Worm (Caenorhabditis elegans) whole organism, L1 larva: ENCODE results near the gene ZK1307.7.

ENCODE experiments used
- C16A3.4 ChIP-seq: fragments of 150-350 bp; optimal IDR thresholded peaks from 2 replicates; lab custom pipeline; 2014; ENCODE audit warnings: missing biosample characterization, missing genetic modification characterization
- C34B4.2 ChIP-seq: sonication (generic microtip); optimal IDR thresholded peaks from 2 replicates; lab custom pipeline; 2017; ENCODE audit warnings: mild to moderate bottlenecking, missing genetic modification characterization, missing compliant biosample characterization
- F16B12.6 ChIP-seq: fragments of 150-350 bp; optimal IDR thresholded peaks from 2 replicates; lab custom pipeline; 2014; ENCODE audit warnings: missing biosample characterization, missing genetic modification characterization
- Y116A8C.19 ChIP-seq: sonication (generic microtip); optimal IDR thresholded peaks from 2 replicates; lab custom pipeline; 2016; ENCODE audit warnings: missing compliant biosample characterization, missing genetic modification characterization, borderline replicate concordance
- alr-1 ChIP-seq: fragments of 200-800 bp; sonication (Bioruptor generic); optimal IDR thresholded peaks from 2 replicates; lab custom pipeline; 2018; ENCODE audit warnings: borderline replicate concordance, mild to moderate bottlenecking, missing genetic modification characterization, missing compliant biosample characterization
- ama-1 ChIP-seq: fragments of 150-350 bp; optimal IDR thresholded peaks from 2 replicates; lab custom pipeline; 2014
- blmp-1 ChIP-seq: fragments of 150-350 bp; optimal IDR thresholded peaks from 2 replicates; lab custom pipeline; 2014; ENCODE audit warnings: missing biosample characterization, missing genetic modification characterization
- ceh-63 ChIP-seq: fragments of 200-800 bp; sonication (Bioruptor generic); optimal IDR thresholded peaks from 2 replicates; lab custom pipeline; 2018; ENCODE audit warnings: mild to moderate bottlenecking, missing genetic modification characterization, missing compliant biosample characterization
- ceh-8 ChIP-seq: fragments of 200-800 bp; sonication (Bioruptor generic); optimal IDR thresholded peaks from 2 replicates; lab custom pipeline; 2018; ENCODE audit warnings: mild to moderate bottlenecking, missing genetic modification characterization, moderate library complexity, missing compliant biosample characterization
- ceh-82 ChIP-seq, 3 experiments: fragments of 150-350 bp in 1 of 3; sonication (generic microtip) in 2 of 3; optimal IDR thresholded peaks; 2 replicates each; lab custom pipeline; 2014 to 2017; ENCODE audit warnings: missing biosample characterization in 3 of 3, missing genetic modification characterization in 3 of 3
- ceh-88 ChIP-seq: fragments of 200-800 bp; sonication (Bioruptor generic); IDR thresholded peaks from 2 replicates; pipeline ENCODE4 v1.3.6; 2022; ENCODE audit warnings: missing genetic modification characterization, missing compliant biosample characterization
- ceh-90 ChIP-seq: sonication (generic microtip); optimal IDR thresholded peaks from 2 replicates; lab custom pipeline; 2016; ENCODE audit warnings: missing genetic modification characterization, missing compliant biosample characterization
- ces-1 ChIP-seq: fragments of 150-350 bp; optimal IDR thresholded peaks from 2 replicates; lab custom pipeline; 2014; ENCODE audit warnings: missing biosample characterization, missing genetic modification reagents, missing genetic modification characterization
- dsc-1 ChIP-seq: sonication (generic microtip); optimal IDR thresholded peaks from 2 replicates; lab custom pipeline; 2016; ENCODE audit warnings: mild to moderate bottlenecking, missing genetic modification characterization, missing compliant biosample characterization
- efl-3 ChIP-seq: fragments of 200-800 bp; sonication (Bioruptor generic); optimal IDR thresholded peaks from 2 replicates; lab custom pipeline; 2018; ENCODE audit warnings: mild to moderate bottlenecking, missing genetic modification characterization, missing compliant biosample characterization
- egl-27 ChIP-seq, 2 experiments: fragments of 150-350 bp in 1 of 2; sonication (generic microtip); optimal IDR thresholded peaks; 3 replicates each; lab custom pipeline; 2017 to 2018; ENCODE audit warnings: missing biosample characterization in 2 of 2, missing genetic modification characterization in 2 of 2, missing genetic modification reagents in 2 of 2
- elt-2 ChIP-seq: sonication (generic microtip); optimal IDR thresholded peaks from 2 replicates; lab custom pipeline; 2016; ENCODE audit warnings: missing genetic modification characterization, mild to moderate bottlenecking, inconsistent platforms, missing compliant biosample characterization, missing genetic modification reagents
- ets-5 ChIP-seq: fragments of 200-800 bp; sonication (Bioruptor generic); IDR thresholded peaks from 2 replicates; pipeline ENCODE4 v1.3.6; 2022; ENCODE audit warnings: missing genetic modification characterization, missing compliant biosample characterization
- fkh-10 ChIP-seq: sonication (generic microtip); optimal IDR thresholded peaks from 2 replicates; lab custom pipeline; 2017; ENCODE audit warnings: missing biosample characterization, missing genetic modification reagents, missing genetic modification characterization
- fkh-4 ChIP-seq: sonication (generic microtip); optimal IDR thresholded peaks from 2 replicates; lab custom pipeline; 2016; ENCODE audit warnings: missing compliant biosample characterization, missing genetic modification characterization, borderline replicate concordance
- fkh-8 ChIP-seq: sonication (generic microtip); optimal IDR thresholded peaks from 2 replicates; lab custom pipeline; 2016; ENCODE audit warnings: mild to moderate bottlenecking, missing genetic modification characterization, missing compliant biosample characterization
- fos-1 ChIP-seq: fragments of 150-350 bp; optimal IDR thresholded peaks from 2 replicates; lab custom pipeline; 2014; ENCODE audit warnings: missing biosample characterization, missing genetic modification characterization
- grh-1 ChIP-seq: fragments of 200-800 bp; sonication (Bioruptor generic); IDR thresholded peaks from 2 replicates; pipeline ENCODE4 v1.3.6; 2022; ENCODE audit warnings: missing genetic modification reagents, missing genetic modification characterization, missing compliant biosample characterization
- hlh-4 ChIP-seq: sonication (generic microtip); optimal IDR thresholded peaks from 2 replicates; lab custom pipeline; 2016; ENCODE audit warnings: mild to moderate bottlenecking, missing genetic modification characterization, missing compliant biosample characterization
- hpl-2 ChIP-seq: fragments of 150-350 bp; optimal IDR thresholded peaks from 2 replicates; lab custom pipeline; 2014; ENCODE audit warnings: missing biosample characterization, missing genetic modification reagents, missing genetic modification characterization
- lin-14 ChIP-seq: fragments of 200-800 bp; sonication (Bioruptor generic); optimal IDR thresholded peaks from 2 replicates; lab custom pipeline; 2018; ENCODE audit warnings: mild to moderate bottlenecking, missing genetic modification characterization, moderate library complexity, missing compliant biosample characterization
- lin-35 ChIP-seq, 2 experiments: fragments of 150-350 bp; optimal IDR thresholded peaks; 2 replicates each; lab custom pipeline; 2014; ENCODE audit warnings: missing biosample characterization in 2 of 2, missing genetic modification characterization in 2 of 2, missing genetic modification reagents in 2 of 2
- lin-39 ChIP-seq: fragments of 150-350 bp; optimal IDR thresholded peaks from 2 replicates; lab custom pipeline; 2014; ENCODE audit warnings: missing biosample characterization, missing genetic modification reagents, missing genetic modification characterization
- lir-3 ChIP-seq: sonication (generic microtip); optimal IDR thresholded peaks from 2 replicates; lab custom pipeline; 2016; ENCODE audit warnings: mild to moderate bottlenecking, missing genetic modification characterization, moderate library complexity, missing compliant biosample characterization; ENCODE audit not compliant: poor library complexity
- mab-9 ChIP-seq: fragments of 200-800 bp; sonication (Bioruptor generic); IDR thresholded peaks from 2 replicates; pipeline ENCODE4 v1.3.6; 2022; ENCODE audit warnings: missing genetic modification reagents, missing genetic modification characterization, missing compliant biosample characterization
- mdl-1 ChIP-seq, 2 experiments: fragments of 150-350 bp; optimal IDR thresholded peaks; 2 replicates each; lab custom pipeline; 2014 to 2017; ENCODE audit warnings: missing biosample characterization in 2 of 2, missing genetic modification characterization in 2 of 2, inconsistent platforms in 1 of 2
- mep-1 ChIP-seq: fragments of 150-350 bp; optimal IDR thresholded peaks from 2 replicates; lab custom pipeline; 2014; ENCODE audit warnings: missing biosample characterization, missing genetic modification characterization
- nhr-11 ChIP-seq: fragments of 150-350 bp; optimal IDR thresholded peaks from 2 replicates; lab custom pipeline; 2014; ENCODE audit warnings: missing biosample characterization, missing genetic modification characterization
- nhr-12 ChIP-seq: sonication (generic microtip); optimal IDR thresholded peaks from 2 replicates; lab custom pipeline; 2017; ENCODE audit warnings: missing biosample characterization, missing genetic modification characterization
- nhr-237 ChIP-seq: fragments of 150-350 bp; optimal IDR thresholded peaks from 2 replicates; lab custom pipeline; 2014; ENCODE audit warnings: missing biosample characterization, missing genetic modification characterization
- nhr-47 ChIP-seq: sonication (generic microtip); optimal IDR thresholded peaks from 2 replicates; lab custom pipeline; 2016; ENCODE audit warnings: mild to moderate bottlenecking, missing genetic modification characterization, moderate library complexity, missing compliant biosample characterization
- nhr-71 ChIP-seq: sonication (generic microtip); optimal IDR thresholded peaks from 2 replicates; lab custom pipeline; 2016; ENCODE audit warnings: mild to moderate bottlenecking, missing genetic modification characterization, moderate library complexity, missing compliant biosample characterization
- nhr-76 ChIP-seq: sonication (generic microtip); optimal IDR thresholded peaks from 2 replicates; lab custom pipeline; 2017; ENCODE audit warnings: missing biosample characterization, missing genetic modification characterization
- nhr-77 ChIP-seq: fragments of 150-350 bp; optimal IDR thresholded peaks from 2 replicates; lab custom pipeline; 2014; ENCODE audit warnings: missing biosample characterization, missing genetic modification characterization
- nhr-85 ChIP-seq: sonication (generic microtip); peaks from one replicate; lab custom pipeline; 2016; ENCODE audit warnings: missing genetic modification characterization, inconsistent platforms, missing compliant biosample characterization
- pag-3 ChIP-seq: sonication (generic microtip); optimal IDR thresholded peaks from 2 replicates; lab custom pipeline; 2017; ENCODE audit warnings: missing genetic modification characterization, mild to moderate bottlenecking, missing compliant biosample characterization, antibody characterized with exemption, borderline replicate concordance; ENCODE audit not compliant: insufficient read depth
- pqm-1 ChIP-seq: sonication (generic microtip); optimal IDR thresholded peaks from 3 replicates; lab custom pipeline; 2017; ENCODE audit warnings: missing biosample characterization, missing genetic modification characterization
- skn-1 ChIP-seq: fragments of 150-350 bp; optimal IDR thresholded peaks from 2 replicates; lab custom pipeline; 2014; ENCODE audit warnings: missing biosample characterization, missing genetic modification characterization
- snpc-4 ChIP-seq: fragments of 150-350 bp; optimal IDR thresholded peaks from 2 replicates; lab custom pipeline; 2014; ENCODE audit warnings: missing biosample characterization, missing genetic modification characterization
- sox-4 ChIP-seq: sonication (generic microtip); optimal IDR thresholded peaks from 2 replicates; lab custom pipeline; 2016; ENCODE audit warnings: missing genetic modification characterization, missing compliant biosample characterization
- sptf-1 ChIP-seq: fragments of 150-350 bp; optimal IDR thresholded peaks from 2 replicates; lab custom pipeline; 2014; ENCODE audit warnings: missing biosample characterization, missing genetic modification characterization
- sup-37 ChIP-seq: fragments of 200-800 bp; sonication (Bioruptor generic); optimal IDR thresholded peaks from 2 replicates; lab custom pipeline; 2018; ENCODE audit warnings: mild to moderate bottlenecking, missing genetic modification characterization, missing compliant biosample characterization
- tlp-1 ChIP-seq: fragments of 150-350 bp; optimal IDR thresholded peaks from 2 replicates; lab custom pipeline; 2014; ENCODE audit warnings: missing biosample characterization, missing genetic modification characterization
- vab-15 ChIP-seq: sonication (generic microtip); optimal IDR thresholded peaks from 2 replicates; lab custom pipeline; 2017; ENCODE audit warnings: missing genotype, mild to moderate bottlenecking, missing genetic modification characterization, missing compliant biosample characterization
- ztf-11 ChIP-seq, 2 experiments: sonication (generic microtip); optimal IDR thresholded peaks; 2 replicates each; lab custom pipeline; 2016 to 2017; ENCODE audit warnings: missing genetic modification characterization in 2 of 2, missing biosample characterization in 1 of 2, missing compliant biosample characterization in 1 of 2

The ZK1307.7 gene

DNA sequence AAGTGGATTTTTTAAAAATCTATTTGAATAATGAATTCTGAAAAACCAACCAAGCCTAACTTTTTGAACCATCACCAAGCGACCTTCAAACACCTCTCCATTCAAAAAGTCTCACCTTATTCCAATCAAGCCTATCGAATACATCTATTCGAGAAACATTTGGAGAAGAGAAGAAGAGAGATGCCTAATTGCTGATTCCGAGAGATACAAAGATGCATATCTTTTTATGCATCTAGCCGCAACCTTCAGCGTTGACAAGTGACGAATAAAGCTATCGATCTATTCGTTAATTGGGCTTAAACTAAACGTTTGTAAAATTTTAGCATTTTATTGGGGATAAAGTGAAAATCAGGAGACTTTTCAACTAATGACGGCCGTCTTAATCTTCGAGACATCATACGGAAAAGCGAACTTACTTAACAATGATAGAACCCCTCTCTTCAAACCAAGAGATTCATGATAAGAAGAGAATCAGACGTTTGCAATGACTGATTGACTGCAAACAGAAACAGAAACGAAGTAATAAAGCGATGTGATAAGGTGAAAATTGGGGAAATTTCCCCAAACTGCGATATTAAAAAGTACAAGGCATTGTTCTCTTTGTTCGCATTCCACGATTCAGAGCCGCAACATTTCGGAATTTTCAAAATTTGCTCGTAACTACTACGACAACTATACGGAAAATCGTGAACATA is 8.7 kb downstream of the ZK1307.7 start (continued):
- TF ChIP-seq nhr-76 (tag; lab: Kevin White, UChicago) (no peak), nhr-11 (tag; lab: Kevin White, UChicago) (no peak), ceh-90 (tag; lab: Kevin White, UChicago) (no peak), nhr-12 (tag; lab: Kevin White, UChicago) (no peak), egl-27 (tag; optimal IDR thresholded peaks at IDR 0.05; lab: Kevin White, UChicago) (no peak), ceh-8 (GFP tag; lab: Kevin White, UChicago) (no peak), Y116A8C.19 (tag; lab: Kevin White, UChicago) (no peak), sup-37 (no peak), blmp-1 (peak; percentile 56), nhr-237 (tag; lab: Kevin White, UChicago) (no peak), ets-5 (GFP tag; lab: Robert Waterston, UW) (no peak), lin-39 (tag; lab: Kevin White, UChicago) (no peak), dsc-1 (tag; lab: Kevin White, UChicago) (no peak), ceh-63 (GFP tag; lab: Kevin White, UChicago) (no peak), snpc-4 (tag; lab: Kevin White, UChicago) (no peak), vab-15 (tag; lab: Kevin White, UChicago) (no peak), skn-1 (no peak), ama-1 (lab: Kevin White, UChicago) (no peak), lin-35 (GFP tag; optimal IDR thresholded peaks at IDR 0.05; lab: Kevin White, UChicago) (no peak), tlp-1 (no peak), ces-1 (GFP tag; lab: Kevin White, UChicago) (no peak), ceh-82 (tag; optimal IDR thresholded peaks at IDR 0.05; lab: Kevin White, UChicago) (no peak), sox-4 (tag; lab: Kevin White, UChicago) (no peak), lir-3 (tag; lab: Kevin White, UChicago) (no peak)
- TF ChIP-seq, all 84 proteins: peak for 6

DNA sequence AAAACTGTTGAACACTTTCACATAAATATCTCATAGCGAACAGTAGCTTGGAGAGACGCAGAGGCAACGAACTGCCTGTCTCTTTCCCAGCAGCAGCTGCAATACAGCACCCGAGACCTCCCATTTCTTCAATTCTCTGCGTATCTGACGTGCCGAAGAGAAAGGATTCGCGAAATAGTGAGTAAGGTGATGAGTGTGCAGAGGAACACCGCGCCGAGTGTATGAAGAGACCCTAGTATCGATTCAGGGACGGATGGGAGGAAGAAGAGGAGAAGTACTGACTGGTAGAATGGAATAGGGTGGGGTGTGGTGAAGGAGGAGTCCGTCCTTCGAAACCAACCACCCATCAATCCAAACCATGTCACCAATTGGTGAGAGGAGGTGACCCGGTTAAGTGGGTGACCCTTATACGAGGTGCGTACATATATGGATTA is 9.7 kb downstream of the ZK1307.7 start:
- TF ChIP-seq mep-1 (tag; lab: Kevin White, UChicago), result peak; percentile 90
- TF ChIP-seq ztf-11 (tag; optimal IDR thresholded peaks at IDR 0.05; lab: Kevin White, UChicago), result peak in 1 of 2 experiments; percentile 73
- TF ChIP-seq pqm-1, result no peak
- no peak for TF ChIP-seq alr-1 (tag; lab: Kevin White, UChicago)
- TF ChIP-seq pag-3, result peak; percentile 24
- TF ChIP-seq grh-1, result no peak
- peak; percentile 15 for TF ChIP-seq C16A3.4 (tag; lab: Kevin White, UChicago)
- no peak for TF ChIP-seq sptf-1 (tag; lab: Kevin White, UChicago)
- no peak for TF ChIP-seq fkh-10
- TF ChIP-seq fos-1 (tag; lab: Kevin White, UChicago), result peak; percentile 53
- TF ChIP-seq fkh-4 (tag; lab: Kevin White, UChicago), result no peak
- TF ChIP-seq elt-2 (tag; lab: Kevin White, UChicago), result peak; percentile 11
- peak; percentile 60 for TF ChIP-seq nhr-47 (tag; lab: Kevin White, UChicago)
- no peak for TF ChIP-seq tlp-1
- no peak for TF ChIP-seq mab-9 (GFP tag; lab: Robert Waterston, UW)
- no peak for TF ChIP-seq hpl-2 (GFP tag; lab: Kevin White, UChicago)
- peak; percentile 90 for TF ChIP-seq nhr-85 (tag; lab: Kevin White, UChicago)
- TF ChIP-seq ceh-88, result no peak
- TF ChIP-seq F16B12.6 (tag; lab: Kevin White, UChicago), result peak; percentile 19
- no peak for TF ChIP-seq efl-3 (GFP tag; lab: Kevin White, UChicago)
- no peak for TF ChIP-seq C34B4.2
- TF ChIP-seq nhr-71 (tag; lab: Kevin White, UChicago), result peak; percentile 83
- peak; percentile 59 for TF ChIP-seq nhr-77 (tag; lab: Kevin White, UChicago)
- TF ChIP-seq snpc-4 (tag; lab: Kevin White, UChicago), result no peak
- TF ChIP-seq lin-14, result peak; percentile 97
- TF ChIP-seq Y116A8C.19 (tag; lab: Kevin White, UChicago), result no peak
- peak in 1 of 2 experiments; percentile 75 for TF ChIP-seq mdl-1 (tag; optimal IDR thresholded peaks at IDR 0.05; lab: Kevin White, UChicago)
- TF ChIP-seq hlh-4 (tag; lab: Kevin White, UChicago), result no peak
- no peak for TF ChIP-seq nhr-12 (tag; lab: Kevin White, UChicago)
- peak; percentile 82 for TF ChIP-seq ama-1 (lab: Kevin White, UChicago)
- TF ChIP-seq fkh-8 (tag; lab: Kevin White, UChicago), result peak; percentile 23
